Fruit fly (Drosophila melanogaster): ENCODE measurements around the gene CDase.

- TF ChIP-seq lz (GFP tag; optimal IDR thresholded peaks at IDR 0.05) (no peak), Hr4 (GFP tag; optimal IDR thresholded peaks at IDR 0.05) (no peak), Blimp-1 (GFP tag; optimal IDR thresholded peaks at IDR 0.05) (no peak), Sox14 (GFP tag; optimal IDR thresholded peaks at IDR 0.05) (no peak), Eip78C (GFP tag) (no peak), Hr38 (GFP tag; optimal IDR thresholded peaks at IDR 0.05) (no peak), CG8319 (GFP tag; optimal IDR thresholded peaks at IDR 0.05) (no peak), salr (GFP tag; optimal IDR thresholded peaks at IDR 0.05) (no peak), CG6854 (GFP tag; optimal IDR thresholded peaks at IDR 0.05) (no peak), Lpt (GFP tag; optimal IDR thresholded peaks at IDR 0.05) (no peak), vri (GFP tag; optimal IDR thresholded peaks at IDR 0.05) (no peak)
Observed at dm6 chr3R:30443549-30444133, 15.7 kb upstream of the CDase start, which contains the start of gene CG15537.

Measured in whole organism, prepupa.